Fruit fly (Drosophila melanogaster) whole organism, prepupa: Measurements from ENCODE around the gene Fer3HCH.
A peak's percentile ranks its signal among the peaks of the same experiment; 100 is the strongest.

ENCODE experiments used
- Blimp-1 ChIP-seq: fragments of 200-800 bp; sonication (Bioruptor generic); optimal IDR thresholded peaks from 3 replicates; lab custom pipeline; 2017; ENCODE audit warnings: missing biosample characterization, missing genetic modification characterization, mild to moderate bottlenecking, moderate library complexity, missing genetic modification reagents
- CG10669 ChIP-seq: fragments of 200-800 bp; sonication (Bioruptor generic); optimal IDR thresholded peaks from 3 replicates; lab custom pipeline; 2018; ENCODE audit warnings: missing biosample characterization, mild to moderate bottlenecking, missing genetic modification characterization, moderate library complexity
- CG11902 ChIP-seq: fragments of 200-800 bp; sonication (Bioruptor generic); optimal IDR thresholded peaks from 3 replicates; lab custom pipeline; 2016; ENCODE audit warnings: missing biosample characterization, missing genetic modification characterization
- CG34406 ChIP-seq: fragments of 200-800 bp; sonication (Bioruptor generic); optimal IDR thresholded peaks from 3 replicates; lab custom pipeline; 2016; ENCODE audit warnings: missing biosample characterization, missing genetic modification characterization
- CG6163 ChIP-seq: fragments of 200-800 bp; sonication (Bioruptor generic); IDR thresholded peaks from 3 replicates; pipeline ENCODE4 v1.3.6; 2022; ENCODE audit warnings: missing biosample characterization, missing genetic modification characterization
- CG8632 ChIP-seq: fragments of 200-800 bp; sonication (Bioruptor generic); optimal IDR thresholded peaks from 3 replicates; lab custom pipeline; 2016; ENCODE audit warnings: missing biosample characterization, missing genetic modification characterization
- CG9139 ChIP-seq: fragments of 200-800 bp; sonication (Bioruptor generic); optimal IDR thresholded peaks from 3 replicates; lab custom pipeline; 2017; ENCODE audit warnings: missing biosample characterization, mild to moderate bottlenecking, missing genetic modification characterization
- Hr4 ChIP-seq: fragments of 200-800 bp; sonication (Bioruptor generic); optimal IDR thresholded peaks from 3 replicates; lab custom pipeline; 2016; ENCODE audit warnings: missing biosample characterization, missing genetic modification characterization
- OdsH ChIP-seq: fragments of 200-800 bp; sonication (Bioruptor generic); optimal IDR thresholded peaks from 3 replicates; lab custom pipeline; 2016; ENCODE audit warnings: missing biosample characterization, missing genetic modification characterization
- Sox102F ChIP-seq: fragments of 200-800 bp; sonication (Bioruptor generic); optimal IDR thresholded peaks from 2 replicates; lab custom pipeline; 2016; ENCODE audit warnings: missing biosample characterization, mild to moderate bottlenecking, missing genetic modification characterization
- cyc ChIP-seq: fragments of 200-800 bp; sonication (Bioruptor generic); optimal IDR thresholded peaks from 3 replicates; lab custom pipeline; 2016; ENCODE audit warnings: missing biosample characterization, missing genetic modification characterization
- fd59A ChIP-seq: fragments of 200-800 bp; sonication (Bioruptor generic); optimal IDR thresholded peaks from 2 replicates; lab custom pipeline; 2017; ENCODE audit warnings: missing biosample characterization, mild to moderate bottlenecking, missing genetic modification characterization, missing genetic modification reagents
- svp ChIP-seq: fragments of 200-800 bp; sonication (Bioruptor generic); peaks from one replicate; lab custom pipeline; 2016; ENCODE audit warnings: missing biosample characterization, missing genetic modification characterization

dm6 chrX:13131063-13131773 lies 23.2 kb upstream of the Fer3HCH start:
- TF ChIP-seq CG10669 (GFP tag; lab: Kevin White, UChicago) (peak; percentile 90), CG34406 (peak; percentile 95), CG6163 (GFP tag; lab: Robert Waterston, UW) (peak; percentile 99), cyc (GFP tag; lab: Kevin White, UChicago) (peak; percentile 99), Sox102F (GFP tag; lab: Kevin White, UChicago) (peak; percentile 98), CG9139 (GFP tag; lab: Kevin White, UChicago) (peak; percentile 76), Blimp-1 (peak; percentile 94), CG8632 (peak; percentile 94), fd59A (GFP tag; lab: Kevin White, UChicago) (peak; percentile 91), CG11902 (GFP tag; lab: Kevin White, UChicago) (peak; percentile 97), svp (peak; percentile 99), OdsH (GFP tag; lab: Kevin White, UChicago) (peak; percentile 99), Hr4 (GFP tag; lab: Kevin White, UChicago) (peak; percentile 99)
